Fruit fly (Drosophila melanogaster) S2 (cell line): Measurements from ENCODE around the gene thoc6.

Experiments used
- CG8478 ChIP-seq: fragments of >200 bp; optimal IDR thresholded peaks from 2 replicates; lab custom pipeline; 2018
- CTCF ChIP-seq, 2 experiments: fragments of >200 bp; optimal IDR thresholded peaks; 2 replicates each; lab custom pipeline; 2018

- TF ChIP-seq CG8478 (lab: Kevin White, UChicago) (no peak), CTCF (optimal IDR thresholded peaks at IDR 0.05; lab: Kevin White, UChicago) (no peak)
These were observed 30.1 kb upstream of the thoc6 start for dm6 chr3L:12223635-12224016.
